Worm (Caenorhabditis elegans) whole organism, young adult: Measurements from ENCODE around the gene F56D2.8.

Source experiments
- F49E8.2 ChIP-seq: sonication (generic microtip); optimal IDR thresholded peaks from 3 replicates; lab custom pipeline; 2017; ENCODE audit warnings: missing genetic modification characterization, mild to moderate bottlenecking, missing compliant biosample characterization, antibody characterized with exemption, moderate library complexity; ENCODE audit not compliant: insufficient read depth
- ama-1 ChIP-seq, 3 experiments: fragments of 150-350 bp in 1 of 3; sonication (generic microtip) in 2 of 3; optimal IDR thresholded peaks; 2 replicates each; lab custom pipeline; 2014 to 2018; ENCODE audit warnings: missing biosample characterization in 2 of 3, missing genetic modification characterization in 2 of 3, missing genetic modification reagents in 2 of 3
- aptf-3 ChIP-seq: fragments of 200-800 bp; sonication (Bioruptor generic); IDR thresholded peaks from 2 replicates; pipeline ENCODE4 v1.3.6; 2022; ENCODE audit warnings: missing genetic modification characterization, missing compliant biosample characterization
- ceh-27 ChIP-seq: fragments of 200-800 bp; sonication (Bioruptor generic); optimal IDR thresholded peaks from 2 replicates; lab custom pipeline; 2018; ENCODE audit warnings: mild to moderate bottlenecking, missing genetic modification characterization, moderate library complexity, missing compliant biosample characterization
- chd-7 ChIP-seq: sonication (generic microtip); optimal IDR thresholded peaks from 2 replicates; lab custom pipeline; 2016; ENCODE audit warnings: mild to moderate bottlenecking, missing genetic modification characterization, moderate library complexity, missing compliant biosample characterization
- egl-18 ChIP-seq: fragments of 200-800 bp; sonication (Bioruptor generic); IDR thresholded peaks from 2 replicates; pipeline ENCODE4 v1.3.6; 2022; ENCODE audit warnings: missing genetic modification reagents, missing genetic modification characterization, missing compliant biosample characterization
- lin-54 ChIP-seq: fragments of 200-800 bp; sonication (Bioruptor generic); optimal IDR thresholded peaks from 2 replicates; lab custom pipeline; 2018; ENCODE audit warnings: mild to moderate bottlenecking, missing genetic modification characterization, missing compliant biosample characterization
- nhr-90 ChIP-seq: sonication (generic microtip); optimal IDR thresholded peaks from 2 replicates; lab custom pipeline; 2016; ENCODE audit warnings: missing genotype, mild to moderate bottlenecking, missing genetic modification characterization, missing compliant biosample characterization
- sea-2 ChIP-seq: fragments of 200-800 bp; sonication (Bioruptor generic); IDR thresholded peaks from 2 replicates; pipeline ENCODE4 v1.3.6; 2022; ENCODE audit warnings: missing genetic modification characterization, missing compliant biosample characterization
- snpc-1.3 ChIP-seq: sonication (generic microtip); optimal IDR thresholded peaks from 2 replicates; lab custom pipeline; 2017; ENCODE audit warnings: missing genetic modification characterization, mild to moderate bottlenecking, missing compliant biosample characterization, antibody characterized with exemption, moderate library complexity, missing genotype, missing genetic modification reagents; ENCODE audit not compliant: insufficient read depth
- snpc-3.4 ChIP-seq: sonication (generic microtip); optimal IDR thresholded peaks from 2 replicates; lab custom pipeline; 2017; ENCODE audit warnings: missing genetic modification characterization, mild to moderate bottlenecking, missing compliant biosample characterization, antibody characterized with exemption, moderate library complexity, missing genotype, missing genetic modification reagents
- unc-62 ChIP-seq: fragments of 150-350 bp; optimal IDR thresholded peaks from 2 replicates; lab custom pipeline; 2014; ENCODE audit warnings: missing biosample characterization, missing genetic modification reagents, missing genetic modification characterization
- zfh-2 ChIP-seq: fragments of 200-800 bp; sonication (Bioruptor generic); conservative IDR thresholded peaks from 2 replicates; pipeline ENCODE4 v1.3.6; 2022; ENCODE audit warnings: missing genetic modification reagents, missing genetic modification characterization, missing compliant biosample characterization

ce11 chrIII:5614648-5615047 is 32.0 kb upstream of the F56D2.8 start, which contains the start of gene basl-1:
- TF ChIP-seq aptf-3 (GFP tag; lab: Robert Waterston, UW), result no peak
- TF ChIP-seq unc-62, result no peak
- TF ChIP-seq lin-54, result no peak
- no peak for TF ChIP-seq F49E8.2 (tag; lab: Kevin White, UChicago)
- TF ChIP-seq ceh-27 (GFP tag; lab: Kevin White, UChicago), result no peak
- no peak for TF ChIP-seq ama-1 (optimal IDR thresholded peaks at IDR 0.05; lab: Kevin White, UChicago)
- TF ChIP-seq ama-1 (GFP tag; optimal IDR thresholded peaks at IDR 0.05; lab: Kevin White, UChicago), result no peak
- TF ChIP-seq sea-2 (GFP tag; lab: Robert Waterston, UW), result no peak
- TF ChIP-seq snpc-3.4, result no peak
- TF ChIP-seq egl-18 (GFP tag; lab: Robert Waterston, UW), result no peak
- no peak for TF ChIP-seq zfh-2 (GFP tag; lab: Robert Waterston, UW)
- no peak for TF ChIP-seq nhr-90 (tag; lab: Kevin White, UChicago)
- TF ChIP-seq snpc-1.3, result no peak
- TF ChIP-seq chd-7, result no peak
